Fruit fly (Drosophila melanogaster): ENCODE measurements around the gene RpS14b.

The RpS14b gene

dm6 chrX:7944772-7945722 lies 10.3 kb downstream of the RpS14b start (continued):
- TF ChIP-seq CG11085 (GFP tag; IDR thresholded peaks at IDR 0.05) (no peak), CG11560 (tag; IDR thresholded peaks at IDR 0.05) (no peak), cato (GFP tag; optimal IDR thresholded peaks at IDR 0.05; ENCODE audit: borderline replicate concordance) (no peak), CG34376 (GFP tag; optimal IDR thresholded peaks at IDR 0.05) (peak; percentile 61), ase (GFP tag; IDR thresholded peaks at IDR 0.05) (no peak), hkb (optimal IDR thresholded peaks at IDR 0.05) (no peak), hkb (GFP tag; IDR thresholded peaks at IDR 0.05) (no peak; the same call in 1 of the 2 replicates), CG6689 (GFP tag; IDR thresholded peaks at IDR 0.05) (peak; percentile 47), CG8281 (tag; optimal IDR thresholded peaks at IDR 0.05) (no peak), CG3281 (GFP tag; optimal IDR thresholded peaks at IDR 0.05) (peak; percentile 5), CG8924 (tag; optimal IDR thresholded peaks at IDR 0.05) (no peak), CG3407 (GFP tag; optimal IDR thresholded peaks at IDR 0.05) (no peak), gcm2 (GFP tag; optimal IDR thresholded peaks at IDR 0.05) (no peak), NC2β (GFP tag; optimal IDR thresholded peaks at IDR 0.05) (no peak), D19A (tag; optimal IDR thresholded peaks at IDR 0.05) (peak; percentile 37), zen2 (GFP tag; IDR thresholded peaks at IDR 0.05; ENCODE audit: partially characterized antibody) (no peak), CG16813 (GFP tag; IDR thresholded peaks at IDR 0.05; ENCODE audit: partially characterized antibody) (no peak), Bdp1 (GFP tag; optimal IDR thresholded peaks at IDR 0.05) (no peak), MBD-R2 (GFP tag; IDR thresholded peaks at IDR 0.05) (no peak), CG18011 (GFP tag; optimal IDR thresholded peaks at IDR 0.05) (no peak), CG4820 (GFP tag; optimal IDR thresholded peaks at IDR 0.05) (peak; percentile 8), Stat92E (GFP tag; optimal IDR thresholded peaks at IDR 0.05) (no peak), crc (GFP tag; optimal IDR thresholded peaks at IDR 0.05) (no peak), Taf1 (GFP tag; IDR thresholded peaks at IDR 0.05) (peak; percentile 11; the same call in 1 of the 2 replicates), CG13424 (tag; optimal IDR thresholded peaks at IDR 0.05) (peak; percentile 33), BEAF-32 (GFP tag; optimal IDR thresholded peaks at IDR 0.05) (no peak), CG1233 (GFP tag; optimal IDR thresholded peaks at IDR 0.05) (no peak), C15 (GFP tag; IDR thresholded peaks at IDR 0.05) (no peak), CG9215 (GFP tag; IDR thresholded peaks at IDR 0.05) (no peak), grn (GFP tag; optimal IDR thresholded peaks at IDR 0.05) (no peak), CG2120 (GFP tag; optimal IDR thresholded peaks at IDR 0.05) (peak; percentile 48), nerfin-1 (tag; optimal IDR thresholded peaks at IDR 0.05) (peak; percentile 25), tup (GFP tag; optimal IDR thresholded peaks at IDR 0.05) (no peak), knrl (GFP tag; IDR thresholded peaks at IDR 0.05; ENCODE audit: partially characterized antibody) (no peak), row (GFP tag; IDR thresholded peaks at IDR 0.05) (peak; percentile 39), CG8478 (optimal IDR thresholded peaks at IDR 0.05) (no peak), Hr51 (GFP tag; optimal IDR thresholded peaks at IDR 0.05) (peak in 1 of 2 experiments; percentile 23), CG2875 (GFP tag; optimal IDR thresholded peaks at IDR 0.05) (no peak), Hr3 (GFP tag; optimal IDR thresholded peaks at IDR 0.05) (no peak), Fer1 (GFP tag; optimal IDR thresholded peaks at IDR 0.05) (peak; percentile 12), NfI (GFP tag; optimal IDR thresholded peaks at IDR 0.05) (peak; percentile 36), Dp (GFP tag; optimal IDR thresholded peaks at IDR 0.05) (no peak), H15 (GFP tag; IDR thresholded peaks at IDR 0.05) (no peak), ems (GFP tag; optimal IDR thresholded peaks at IDR 0.05) (no peak), CG14050 (GFP tag; IDR thresholded peaks at IDR 0.05) (no peak), CG10274 (GFP tag; optimal IDR thresholded peaks at IDR 0.05) (peak; percentile 97), scrt (GFP tag; optimal IDR thresholded peaks at IDR 0.05) (no peak), lov (optimal IDR thresholded peaks at IDR 0.05) (no peak), lov (GFP tag; IDR thresholded peaks at IDR 0.05) (no peak)
